Worm (Caenorhabditis elegans): ENCODE results near the gene prdm-14.

prdm-14 gene

ce11 chrX:9024270-9024669 lies 21.7 kb upstream of the prdm-14 start (continued):
- peak; percentile 92 for TF ChIP-seq pha-4 (GFP tag; IDR thresholded peaks at IDR 0.05)
- TF ChIP-seq pha-4 (tag; optimal IDR thresholded peaks at IDR 0.05): no peak
- no peak for TF ChIP-seq egl-43 (GFP tag; IDR thresholded peaks at IDR 0.05)

- TF ChIP-seq hif-1 (tag; optimal IDR thresholded peaks at IDR 0.05) (no peak), lin-13 (GFP tag; optimal IDR thresholded peaks at IDR 0.05) (no peak), ceh-62 (tag; optimal IDR thresholded peaks at IDR 0.05) (no peak), gei-8 (GFP tag; optimal IDR thresholded peaks at IDR 0.05) (no peak), T26A8.4 (GFP tag; IDR thresholded peaks at IDR 0.05) (no peak), mep-1 (tag; optimal IDR thresholded peaks at IDR 0.05) (no peak), lir-3 (tag; optimal IDR thresholded peaks at IDR 0.05) (no peak), lin-15B (tag; optimal IDR thresholded peaks at IDR 0.05) (no peak), F10B5.3 (tag; optimal IDR thresholded peaks at IDR 0.05) (no peak), hmg-1.1 (GFP tag; IDR thresholded peaks at IDR 0.05) (no peak), madf-5 (GFP tag; IDR thresholded peaks at IDR 0.05) (no peak)
Observed at ce11 chrX:9025484-9025883, 20.5 kb upstream of the prdm-14 start.

- TF ChIP-seq aha-1 (tag) (peak; percentile 34), nhr-11 (tag; optimal IDR thresholded peaks at IDR 0.05) (no peak)
Observed at ce11 chrX:9027304-9027703, 18.7 kb upstream of the prdm-14 start, which contains the start of gene T25B6.3. T25B6.3 (plus strand) TSS chrX:9027604.

- TF ChIP-seq T20F7.1 (GFP tag; optimal IDR thresholded peaks at IDR 0.05) (no peak), aha-1 (tag) (peak; percentile 64), nhr-111 (GFP tag; optimal IDR thresholded peaks at IDR 0.05) (no peak), nhr-28 (tag; optimal IDR thresholded peaks at IDR 0.05) (peak; percentile 50), zfp-3 (GFP tag; conservative IDR thresholded peaks at IDR 0.05) (no peak), jun-1 (tag; optimal IDR thresholded peaks at IDR 0.05) (no peak), zip-2 (tag; optimal IDR thresholded peaks at IDR 0.05) (no peak), hmg-1.1 (GFP tag; IDR thresholded peaks at IDR 0.05) (no peak), lin-39 (tag; optimal IDR thresholded peaks at IDR 0.05) (no peak), daf-8 (GFP tag; IDR thresholded peaks at IDR 0.05) (no peak), egl-43 (GFP tag; IDR thresholded peaks at IDR 0.05) (no peak), Y105C5A.15 (GFP tag; IDR thresholded peaks at IDR 0.05) (no peak), madf-9 (GFP tag; conservative IDR thresholded peaks at IDR 0.05) (no peak), nhr-25 (tag; optimal IDR thresholded peaks at IDR 0.05; ENCODE audit: borderline replicate concordance, insufficient read depth) (peak; percentile 7)
Observed at ce11 chrX:9028909-9029520, 17.0 kb upstream of the prdm-14 start, which contains the start of gene snf-12. snf-12 (plus strand) TSS chrX:9029470.

ce11 chrX:9034310-9034709 lies 11.7 kb upstream of the prdm-14 start, which contains the start of gene nep-22:
nep-22 (plus strand) TSS chrX:9034554.
- TF ChIP-seq php-3 (GFP tag; IDR thresholded peaks at IDR 0.05) (0 out of 2 replicates have a peak, but pooled peaks have one; percentile 31), nhr-102 (tag; optimal IDR thresholded peaks at IDR 0.05) (no peak), nhr-28 (tag; optimal IDR thresholded peaks at IDR 0.05) (peak; percentile 53), hlh-11 (tag; optimal IDR thresholded peaks at IDR 0.05) (peak; percentile 36), dmd-9 (GFP tag; IDR thresholded peaks at IDR 0.05) (no peak), pqm-1 (tag; optimal IDR thresholded peaks at IDR 0.05) (peak; percentile 87), dmd-6 (GFP tag; IDR thresholded peaks at IDR 0.05) (peak; percentile 57)

All from whole organism, L4 larva.